Worm (Caenorhabditis elegans) whole organism, dauer: ENCODE data around the gene nhr-72.

Source experiments
- unc-62 ChIP-seq: sonication (generic microtip); optimal IDR thresholded peaks from 2 replicates; lab custom pipeline; 2017; ENCODE audit warnings: missing biosample characterization, missing genetic modification reagents, missing genetic modification characterization

nhr-72 gene

ce11 chrII:3803219-3803618, 47.3 kb downstream of the nhr-72 start, which contains the start of gene ins-32:
ins-32 (minus strand) TSS chrII:3803319.
- TF ChIP-seq unc-62 (GFP tag; lab: Kevin White, UChicago), result no peak
